Fruit fly (Drosophila melanogaster) whole organism, embryonic: ENCODE results near the gene CG14720.

ENCODE experiments used
- CG12299 ChIP-seq: fragments of 200-800 bp; sonication (Bioruptor generic); optimal IDR thresholded peaks from 2 replicates; lab custom pipeline; 2018; ENCODE audit warnings: missing biosample characterization, mild to moderate bottlenecking, missing genetic modification characterization
- CG13296 ChIP-seq: fragments of 200-800 bp; sonication (Bioruptor generic); optimal IDR thresholded peaks from 3 replicates; lab custom pipeline; 2018; ENCODE audit warnings: missing biosample characterization, mild to moderate bottlenecking, missing genetic modification characterization
- CG13894 ChIP-seq: fragments of 200-800 bp; sonication (Bioruptor generic); optimal IDR thresholded peaks from 3 replicates; lab custom pipeline; 2018; ENCODE audit warnings: missing biosample characterization, mild to moderate bottlenecking, missing genetic modification characterization, moderate library complexity
- CG17359 ChIP-seq: fragments of 200-800 bp; sonication (Bioruptor generic); optimal IDR thresholded peaks from 3 replicates; lab custom pipeline; 2018; ENCODE audit warnings: missing biosample characterization, mild to moderate bottlenecking, missing genetic modification characterization, moderate library complexity
- CG17361 ChIP-seq: fragments of 200-800 bp; sonication (Bioruptor generic); IDR thresholded peaks from 3 replicates; pipeline ENCODE4 v1.3.6; 2022; ENCODE audit warnings: missing biosample characterization, missing genetic modification characterization
- CG18599 ChIP-seq: fragments of 200-800 bp; sonication (Bioruptor generic); optimal IDR thresholded peaks from 3 replicates; lab custom pipeline; 2017; ENCODE audit warnings: missing biosample characterization, missing genetic modification characterization, mild to moderate bottlenecking, moderate library complexity, missing genetic modification reagents
- CG18619 ChIP-seq: fragments of 200-800 bp; sonication (Bioruptor generic); optimal IDR thresholded peaks from 3 replicates; lab custom pipeline; 2017; ENCODE audit warnings: missing biosample characterization, mild to moderate bottlenecking, missing genetic modification characterization
- CG2678 ChIP-seq: fragments of 200-800 bp; sonication (Bioruptor generic); optimal IDR thresholded peaks from 3 replicates; lab custom pipeline; 2019; ENCODE audit warnings: missing biosample characterization, mild to moderate bottlenecking, missing genetic modification characterization, moderate library complexity
- CG4730 ChIP-seq: fragments of 200-800 bp; sonication (Bioruptor generic); IDR thresholded peaks from 2 replicates; pipeline ENCODE4 v1.3.6; 2022; ENCODE audit warnings: missing biosample characterization, missing genetic modification characterization
- CG5180 ChIP-seq: fragments of 200-800 bp; sonication (Bioruptor generic); optimal IDR thresholded peaks from 3 replicates; lab custom pipeline; 2017; ENCODE audit warnings: missing biosample characterization, missing genetic modification characterization, mild to moderate bottlenecking, moderate library complexity, missing genetic modification reagents
- CG6175 ChIP-seq: fragments of 200-800 bp; sonication (Bioruptor generic); IDR thresholded peaks from 3 replicates; pipeline ENCODE4 v1.3.6; 2022; ENCODE audit warnings: missing biosample characterization, missing genetic modification characterization
- CG6272 ChIP-seq: fragments of 200-800 bp; sonication (Bioruptor generic); IDR thresholded peaks from 2 replicates; pipeline ENCODE4 v1.3.6; 2022; ENCODE audit warnings: missing biosample characterization, missing genetic modification characterization
- CG7357 ChIP-seq: fragments of 200-800 bp; sonication (Bioruptor generic); IDR thresholded peaks from 3 replicates; pipeline ENCODE4 v1.3.6; 2022; ENCODE audit warnings: missing biosample characterization, missing genetic modification characterization
- CG8290 ChIP-seq, 3 experiments: fragments of 200-800 bp; sonication (Bioruptor generic); optimal IDR thresholded peaks; 2 replicates each; lab custom pipeline; 2016 to 2019; ENCODE audit warnings: missing biosample characterization in 3 of 3, missing genetic modification characterization in 3 of 3, mild to moderate bottlenecking in 2 of 3, moderate library complexity in 1 of 3
- CG9215 ChIP-seq: fragments of 200-800 bp; sonication (Bioruptor generic); IDR thresholded peaks from 2 replicates; pipeline ENCODE4 v1.3.6; 2022; ENCODE audit warnings: missing biosample characterization, missing genetic modification characterization
- Ets97D ChIP-seq: fragments of 200-800 bp; sonication (Bioruptor generic); optimal IDR thresholded peaks from 3 replicates; lab custom pipeline; 2016; ENCODE audit warnings: missing biosample characterization, missing genetic modification characterization
- Fer1 ChIP-seq: fragments of 200-800 bp; sonication (Bioruptor generic); optimal IDR thresholded peaks from 2 replicates; lab custom pipeline; 2017; ENCODE audit warnings: missing biosample characterization, mild to moderate bottlenecking, missing genetic modification characterization
- Hr3 ChIP-seq: fragments of 200-800 bp; sonication (Bioruptor generic); optimal IDR thresholded peaks from 3 replicates; lab custom pipeline; 2016; ENCODE audit warnings: missing biosample characterization, missing genetic modification characterization
- Hr78 ChIP-seq, 2 experiments: fragments of 200-800 bp in 1 of 2; fragments of >200 bp in 1 of 2; sonication (Bioruptor generic) in 1 of 2; optimal IDR thresholded peaks; 2 replicates each; lab custom pipeline; 2017 to 2019; ENCODE audit warnings: missing biosample characterization in 2 of 2, missing genetic modification characterization in 2 of 2, mild to moderate bottlenecking in 1 of 2, moderate library complexity in 1 of 2
- Med ChIP-seq: fragments of 200-800 bp; sonication (Bioruptor generic); peaks from one replicate; lab custom pipeline; 2016; ENCODE audit warnings: missing biosample characterization, missing genetic modification characterization, mild to moderate bottlenecking, inconsistent platforms, moderate library complexity
- Oli ChIP-seq: fragments of 200-800 bp; sonication (Bioruptor generic); optimal IDR thresholded peaks from 2 replicates; lab custom pipeline; 2018; ENCODE audit warnings: missing biosample characterization, mild to moderate bottlenecking, missing genetic modification characterization, moderate library complexity
- Scr ChIP-seq: fragments of 200-800 bp; sonication (Bioruptor generic); IDR thresholded peaks from 2 replicates; pipeline ENCODE4 v1.3.6; 2022; ENCODE audit warnings: missing biosample characterization, missing genetic modification characterization; ENCODE audit not compliant: partially characterized antibody
- Tbp ChIP-seq: fragments of >200 bp; optimal IDR thresholded peaks from 2 replicates; lab custom pipeline; 2018; ENCODE audit warnings: missing biosample characterization, missing genetic modification characterization
- abd-A ChIP-seq: fragments of 200-800 bp; sonication (Bioruptor generic); optimal IDR thresholded peaks from 3 replicates; lab custom pipeline; 2019; ENCODE audit warnings: missing biosample characterization, mild to moderate bottlenecking, missing genetic modification characterization, moderate library complexity
- aop ChIP-seq: fragments of 200-800 bp; sonication (Bioruptor generic); IDR thresholded peaks from 2 replicates; pipeline ENCODE4 v1.3.6; 2022; ENCODE audit warnings: missing biosample characterization, missing genetic modification characterization
- caup ChIP-seq: fragments of 200-800 bp; sonication (Bioruptor generic); optimal IDR thresholded peaks from 3 replicates; lab custom pipeline; 2017; ENCODE audit warnings: missing biosample characterization, mild to moderate bottlenecking, missing genetic modification characterization, moderate library complexity; ENCODE audit not compliant: severe bottlenecking
- chinmo ChIP-seq: fragments of 200-800 bp; sonication (Bioruptor generic); IDR thresholded peaks from 4 replicates; pipeline ENCODE4 v1.3.6; 2022; ENCODE audit warnings: missing biosample characterization, missing genetic modification characterization; ENCODE audit not compliant: partially characterized antibody
- exex ChIP-seq: fragments of 200-800 bp; sonication (Bioruptor generic); optimal IDR thresholded peaks from 4 replicates; lab custom pipeline; 2018; ENCODE audit warnings: missing biosample characterization, mild to moderate bottlenecking, missing genetic modification characterization, moderate library complexity
- ftz-f1 ChIP-seq: fragments of 200-800 bp; sonication (Bioruptor generic); optimal IDR thresholded peaks from 2 replicates; lab custom pipeline; 2016; ENCODE audit warnings: missing biosample characterization, missing genetic modification characterization
- grn ChIP-seq: fragments of 200-800 bp; sonication (Bioruptor generic); optimal IDR thresholded peaks from 3 replicates; lab custom pipeline; 2017; ENCODE audit warnings: missing biosample characterization, missing genetic modification characterization
- jing ChIP-seq: fragments of 200-800 bp; sonication (Bioruptor generic); optimal IDR thresholded peaks from 2 replicates; lab custom pipeline; 2018; ENCODE audit warnings: missing biosample characterization, mild to moderate bottlenecking, missing genetic modification characterization
- lbe ChIP-seq: fragments of 200-800 bp; sonication (Bioruptor generic); optimal IDR thresholded peaks from 2 replicates; lab custom pipeline; 2016; ENCODE audit warnings: missing biosample characterization, mild to moderate bottlenecking, missing genetic modification characterization
- mirr ChIP-seq: fragments of 200-800 bp; sonication (Bioruptor generic); optimal IDR thresholded peaks from 3 replicates; lab custom pipeline; 2018; ENCODE audit warnings: missing biosample characterization, mild to moderate bottlenecking, missing genetic modification characterization
- nmo ChIP-seq: fragments of 200-800 bp; sonication (Bioruptor generic); optimal IDR thresholded peaks from 2 replicates; lab custom pipeline; 2018; ENCODE audit warnings: missing biosample characterization, mild to moderate bottlenecking, missing genetic modification characterization, moderate library complexity
- odd ChIP-seq: fragments of 200-800 bp; sonication (Bioruptor generic); optimal IDR thresholded peaks from 2 replicates; lab custom pipeline; 2017; ENCODE audit warnings: missing biosample characterization, mild to moderate bottlenecking, missing genetic modification characterization
- scrt ChIP-seq: fragments of 200-800 bp; sonication (Bioruptor generic); optimal IDR thresholded peaks from 2 replicates; lab custom pipeline; 2018; ENCODE audit warnings: missing biosample characterization, mild to moderate bottlenecking, missing genetic modification characterization, moderate library complexity
- sens-2 ChIP-seq: fragments of 200-800 bp; sonication (Bioruptor generic); IDR thresholded peaks from 2 replicates; pipeline ENCODE4 v1.3.6; 2022; ENCODE audit warnings: missing biosample characterization, missing genetic modification characterization
- seq ChIP-seq: fragments of 200-800 bp; sonication (Bioruptor generic); IDR thresholded peaks from 2 replicates; pipeline ENCODE4 v1.3.6; 2022; ENCODE audit warnings: missing biosample characterization, missing genetic modification characterization
- so ChIP-seq: fragments of 200-800 bp; sonication (Bioruptor generic); IDR thresholded peaks from 3 replicates; pipeline ENCODE4 v1.3.6; 2022; ENCODE audit warnings: missing biosample characterization, missing genetic modification characterization
- sqz ChIP-seq: fragments of 200-800 bp; sonication (Bioruptor generic); optimal IDR thresholded peaks from 3 replicates; lab custom pipeline; 2018; ENCODE audit warnings: missing biosample characterization, mild to moderate bottlenecking, missing genetic modification characterization
- stwl ChIP-seq: fragments of 200-800 bp; sonication (Bioruptor generic); optimal IDR thresholded peaks from 3 replicates; lab custom pipeline; 2018; ENCODE audit warnings: missing biosample characterization, mild to moderate bottlenecking, missing genetic modification characterization, moderate library complexity
- sug ChIP-seq: fragments of 200-800 bp; optimal IDR thresholded peaks from 2 replicates; lab custom pipeline; 2019; ENCODE audit warnings: missing biosample characterization, mild to moderate bottlenecking, missing genetic modification characterization, moderate library complexity
- tio ChIP-seq: fragments of 200-800 bp; sonication (Bioruptor generic); optimal IDR thresholded peaks from 2 replicates; lab custom pipeline; 2017; ENCODE audit warnings: missing biosample characterization, missing genetic modification characterization, inconsistent platforms
- trem ChIP-seq: fragments of 200-800 bp; optimal IDR thresholded peaks from 3 replicates; lab custom pipeline; 2019; ENCODE audit warnings: missing biosample characterization, mild to moderate bottlenecking, missing genetic modification characterization, moderate library complexity
- twi ChIP-seq: fragments of 200-800 bp; optimal IDR thresholded peaks from 2 replicates; lab custom pipeline; 2019; ENCODE audit warnings: missing biosample characterization, mild to moderate bottlenecking, missing genetic modification characterization, moderate library complexity
- unpg ChIP-seq: fragments of 200-800 bp; sonication (Bioruptor generic); optimal IDR thresholded peaks from 3 replicates; lab custom pipeline; 2018; ENCODE audit warnings: missing biosample characterization, mild to moderate bottlenecking, missing genetic modification characterization, moderate library complexity
- usp ChIP-seq: fragments of >200 bp; optimal IDR thresholded peaks from 2 replicates; lab custom pipeline; 2017; ENCODE audit warnings: missing biosample characterization, missing genetic modification characterization

Gene CG14720

dm6 chr3R:11665508-11665907, 46.0 kb upstream of the CG14720 start (continued):
- TF ChIP-seq CG18599 (GFP tag; lab: Kevin White, UChicago) = no peak
- no peak for TF ChIP-seq scrt (GFP tag; lab: Kevin White, UChicago)
- no peak for TF ChIP-seq CG8290 (GFP tag; optimal IDR thresholded peaks at IDR 0.05; lab: Kevin White, UChicago)
- peak in 1 of 2 experiments; percentile 11 for TF ChIP-seq CG8290 (tag; optimal IDR thresholded peaks at IDR 0.05; lab: Kevin White, UChicago)
- TF ChIP-seq Med (GFP tag; lab: Kevin White, UChicago) = peak; percentile 72
- TF ChIP-seq chinmo (GFP tag; lab: Robert Waterston, UW) = peak; percentile 76; the same call in 1 of the 4 replicates
- TF ChIP-seq CG17361 = 0 out of 3 replicates have a peak, but pooled peaks have one; percentile 9
- TF ChIP-seq stwl = peak; percentile 35
- no peak for TF ChIP-seq so (GFP tag; lab: Robert Waterston, UW)
- no peak for TF ChIP-seq odd (GFP tag; lab: Kevin White, UChicago)
- no peak for TF ChIP-seq jing (GFP tag; lab: Kevin White, UChicago)
- TF ChIP-seq CG9215 (GFP tag; lab: Robert Waterston, UW) = no peak
- TF ChIP-seq twi = no peak
- no peak for TF ChIP-seq Oli (tag; lab: Kevin White, UChicago)

DNA sequence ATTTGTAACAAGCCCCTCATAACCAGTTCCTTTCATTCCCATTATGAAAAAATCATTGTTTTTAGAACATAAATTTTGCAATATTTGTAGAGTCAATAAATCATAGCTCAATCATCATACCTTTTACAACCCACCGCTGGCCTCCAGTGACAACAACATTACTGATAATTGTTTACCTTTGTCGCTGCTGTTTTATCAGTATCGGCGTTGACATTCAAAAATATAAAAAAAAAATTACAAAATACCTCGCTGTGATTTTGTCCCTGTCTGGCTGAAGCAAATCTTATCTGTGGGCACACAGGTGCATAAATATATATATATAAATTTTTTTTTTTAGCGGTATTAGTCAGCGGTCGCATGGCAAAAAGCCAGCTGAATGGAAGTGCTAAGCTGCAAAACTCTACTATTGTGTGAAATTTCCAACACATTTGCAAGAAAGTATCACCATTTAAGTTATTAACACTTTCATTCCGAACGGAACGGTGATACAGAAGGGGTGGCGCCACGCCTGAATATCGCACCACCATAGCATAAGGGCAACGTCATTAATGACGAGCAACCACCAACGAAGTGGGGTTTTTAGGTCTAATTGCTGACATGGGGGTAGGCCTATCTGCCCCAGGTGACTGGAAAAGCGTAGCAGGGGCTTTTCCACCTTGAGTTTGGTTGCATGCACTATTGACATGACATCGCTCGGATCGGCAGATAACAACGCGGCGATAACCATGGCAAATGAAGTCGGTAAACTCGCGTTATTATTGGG, 45.4 kb upstream of the CG14720 start:
- TF ChIP-seq abd-A (no peak), seq (GFP tag; lab: Robert Waterston, UW) (0 out of 2 replicates have a peak, but pooled peaks have one; percentile 10), exex (tag; lab: Kevin White, UChicago) (peak; percentile 95), Hr78 (GFP tag; optimal IDR thresholded peaks at IDR 0.05; lab: Kevin White, UChicago) (peak in 1 of 2 experiments; percentile 63), sqz (GFP tag; lab: Kevin White, UChicago) (peak; percentile 91), usp (GFP tag; lab: Kevin White, UChicago) (no peak), CG4730 (GFP tag; lab: Robert Waterston, UW) (no peak), CG13296 (GFP tag; lab: Kevin White, UChicago) (peak; percentile 75), CG6175 (GFP tag; lab: Robert Waterston, UW) (0 out of 3 replicates have a peak, but pooled peaks have one; percentile 10), caup (GFP tag; lab: Kevin White, UChicago) (peak; percentile 36), sug (tag; lab: Kevin White, UChicago) (peak; percentile 91), CG5180 (no peak), nmo (GFP tag; lab: Kevin White, UChicago) (no peak), lbe (GFP tag; lab: Kevin White, UChicago) (peak; percentile 45), ftz-f1 (GFP tag; lab: Kevin White, UChicago) (peak; percentile 40), aop (GFP tag; lab: Robert Waterston, UW) (no peak), sens-2 (GFP tag; lab: Robert Waterston, UW) (0 out of 2 replicates have a peak, but pooled peaks have one; percentile 21), tio (GFP tag; lab: Kevin White, UChicago) (no peak), Ets97D (GFP tag; lab: Kevin White, UChicago) (no peak), grn (GFP tag; lab: Kevin White, UChicago) (peak; percentile 35), mirr (GFP tag; lab: Kevin White, UChicago) (peak; percentile 82), CG7357 (GFP tag; lab: Robert Waterston, UW) (no peak), CG2678 (tag; lab: Kevin White, UChicago) (peak; percentile 42), unpg (GFP tag; lab: Kevin White, UChicago) (peak; percentile 4), CG18619 (GFP tag; lab: Kevin White, UChicago) (no peak), Fer1 (peak; percentile 39), Tbp (no peak), CG13894 (tag; lab: Kevin White, UChicago) (peak; percentile 11), CG6272 (GFP tag; lab: Robert Waterston, UW) (no peak), CG12299 (tag; lab: Kevin White, UChicago) (no peak), trem (tag; lab: Kevin White, UChicago) (no peak), Hr3 (GFP tag; lab: Kevin White, UChicago) (no peak), Scr (no peak), CG17359 (peak; percentile 34)
